Fruit fly (Drosophila melanogaster): Measurements from ENCODE around the gene Oat.
A peak's percentile ranks its signal among the peaks of the same experiment; 100 is the strongest.

Gene Oat

DNA sequence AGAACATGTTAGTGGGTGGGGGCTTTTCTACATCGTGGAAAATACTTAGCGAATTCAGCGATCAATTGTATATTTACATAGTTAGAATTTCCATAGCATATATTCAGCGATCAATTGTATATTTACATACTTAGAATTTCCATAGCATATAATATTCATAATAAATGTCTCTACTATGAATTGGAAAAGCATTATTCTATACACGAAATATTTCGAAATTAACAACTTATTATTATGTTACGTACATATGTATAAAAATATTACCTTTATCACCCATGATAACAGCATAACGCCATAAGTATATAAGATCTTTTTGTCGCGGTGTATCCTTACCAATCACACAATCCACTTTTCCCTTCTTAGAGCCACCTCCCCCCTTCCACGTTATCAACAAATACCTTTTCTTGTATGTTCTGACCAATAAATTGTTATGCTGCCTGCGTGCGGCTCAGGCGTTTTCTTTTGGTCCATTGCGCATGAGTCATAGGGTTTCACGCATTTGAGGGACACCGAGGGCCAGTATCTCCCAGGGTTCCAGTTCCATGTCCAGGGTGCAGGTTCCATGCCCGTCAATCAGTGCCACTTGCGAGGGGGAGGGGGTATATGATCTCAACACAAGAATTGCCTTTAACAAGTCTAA lies 12.7 kb downstream of the Oat start (continued):
- no peak for TF ChIP-seq Myb (GFP tag; optimal IDR thresholded peaks at IDR 0.05)
- no peak for TF ChIP-seq CG2678 (tag; optimal IDR thresholded peaks at IDR 0.05)
- no peak for TF ChIP-seq zfh2 (GFP tag; optimal IDR thresholded peaks at IDR 0.05)
- TF ChIP-seq psq (GFP tag; optimal IDR thresholded peaks at IDR 0.05) = no peak
- no peak for TF ChIP-seq C15 (GFP tag; IDR thresholded peaks at IDR 0.05)
- peak; percentile 18 for TF ChIP-seq tin (GFP tag; optimal IDR thresholded peaks at IDR 0.05)
- TF ChIP-seq CG18764 (GFP tag; optimal IDR thresholded peaks at IDR 0.05) = no peak
- TF ChIP-seq CG7928 (GFP tag; optimal IDR thresholded peaks at IDR 0.05) = no peak
- no peak for TF ChIP-seq ems (GFP tag; optimal IDR thresholded peaks at IDR 0.05)
- TF ChIP-seq CG9817 (tag; optimal IDR thresholded peaks at IDR 0.05) = no peak
- no peak for TF ChIP-seq Scr (GFP tag; IDR thresholded peaks at IDR 0.05; ENCODE audit: partially characterized antibody)
- no peak for TF ChIP-seq emc (GFP tag; optimal IDR thresholded peaks at IDR 0.05)
- TF ChIP-seq rib (GFP tag; IDR thresholded peaks at IDR 0.05) = no peak
- no peak for TF ChIP-seq unc-4 (GFP tag; IDR thresholded peaks at IDR 0.05; ENCODE audit: partially characterized antibody)
- TF ChIP-seq gce (GFP tag; IDR thresholded peaks at IDR 0.05) = no peak
- TF ChIP-seq CG12744 (GFP tag; optimal IDR thresholded peaks at IDR 0.05) = no peak
- no peak for TF ChIP-seq NC2β (GFP tag; optimal IDR thresholded peaks at IDR 0.05)
- TF ChIP-seq CG14441 (GFP tag; IDR thresholded peaks at IDR 0.05) = no peak
- TF ChIP-seq da (GFP tag; optimal IDR thresholded peaks at IDR 0.05) = no peak
- peak; percentile 21 for TF ChIP-seq CG3407 (GFP tag; optimal IDR thresholded peaks at IDR 0.05)
- TF ChIP-seq CG30403 (GFP tag; optimal IDR thresholded peaks at IDR 0.05) = peak; percentile 54
- TF ChIP-seq CG18599 (GFP tag; optimal IDR thresholded peaks at IDR 0.05) = no peak
- 0 out of 2 replicates have a peak, but pooled peaks have one; percentile 15 for TF ChIP-seq Awh (GFP tag; IDR thresholded peaks at IDR 0.05)
- TF ChIP-seq CG5953 (GFP tag; IDR thresholded peaks at IDR 0.05) = no peak
- TF ChIP-seq CG11085 (GFP tag; IDR thresholded peaks at IDR 0.05) = no peak
- no peak for TF ChIP-seq CG6791 (GFP tag; IDR thresholded peaks at IDR 0.05; ENCODE audit: partially characterized antibody)
- TF ChIP-seq Sry-β (GFP tag; optimal IDR thresholded peaks at IDR 0.05) = no peak
- no peak for TF ChIP-seq CG4328 (GFP tag; optimal IDR thresholded peaks at IDR 0.05)
- no peak for TF ChIP-seq pfk (GFP tag; optimal IDR thresholded peaks at IDR 0.05)
- no peak for TF ChIP-seq nerfin-2 (GFP tag; IDR thresholded peaks at IDR 0.05; ENCODE audit: partially characterized antibody)
- TF ChIP-seq CG10431 (GFP tag; optimal IDR thresholded peaks at IDR 0.05) = no peak
- TF ChIP-seq ci (GFP tag; IDR thresholded peaks at IDR 0.05) = no peak
- TF ChIP-seq ken (GFP tag; IDR thresholded peaks at IDR 0.05) = no peak
- no peak for TF ChIP-seq dimm (GFP tag; IDR thresholded peaks at IDR 0.05)
- peak; percentile 50 for TF ChIP-seq org-1 (GFP tag; optimal IDR thresholded peaks at IDR 0.05)
- TF ChIP-seq CG9727 (GFP tag; optimal IDR thresholded peaks at IDR 0.05) = peak; percentile 91
- TF ChIP-seq Camta (GFP tag; optimal IDR thresholded peaks at IDR 0.05) = no peak
- no peak for TF ChIP-seq CG12236 (GFP tag; optimal IDR thresholded peaks at IDR 0.05)
- TF ChIP-seq CrebB (tag; optimal IDR thresholded peaks at IDR 0.05) = no peak
- peak; percentile 4 for TF ChIP-seq CG16863 (GFP tag; optimal IDR thresholded peaks at IDR 0.05)
- TF ChIP-seq CG4730 (GFP tag; IDR thresholded peaks at IDR 0.05) = no peak
- TF ChIP-seq Doc3 (GFP tag; IDR thresholded peaks at IDR 0.05; ENCODE audit: partially characterized antibody) = no peak
- no peak for TF ChIP-seq Trl (optimal IDR thresholded peaks at IDR 0.05)
- no peak for TF ChIP-seq Trl (GFP tag; optimal IDR thresholded peaks at IDR 0.05)
- TF ChIP-seq D19B (GFP tag; optimal IDR thresholded peaks at IDR 0.05) = no peak
- TF ChIP-seq CG12155 (GFP tag; optimal IDR thresholded peaks at IDR 0.05) = peak; percentile 16
- TF ChIP-seq Med (GFP tag) = peak; percentile 15
- TF ChIP-seq corto (GFP tag; optimal IDR thresholded peaks at IDR 0.05) = no peak
- TF ChIP-seq CG7372 (GFP tag; IDR thresholded peaks at IDR 0.05) = no peak
- TF ChIP-seq Pdp1 (GFP tag; optimal IDR thresholded peaks at IDR 0.05) = peak in 1 of 2 experiments; percentile 30
- TF ChIP-seq h (optimal IDR thresholded peaks at IDR 0.05) = no peak
- no peak for TF ChIP-seq disco-r (GFP tag; optimal IDR thresholded peaks at IDR 0.05)

Data from whole organism, embryonic.